Worm (Caenorhabditis elegans): ENCODE data around the gene str-19.

The str-19 gene

ce11 chrV:15776651-15777050 lies 32.4 kb upstream of the str-19 start, which contains the start of gene nhr-283:
TSS of gene nhr-283 (minus strand) at chrV:15776751.
- TF ChIP-seq mab-5 (tag; optimal IDR thresholded peaks at IDR 0.05) (no peak), snpc-4 (tag; optimal IDR thresholded peaks at IDR 0.05) (no peak), nhr-76 (tag; optimal IDR thresholded peaks at IDR 0.05) (no peak), pha-4 (tag; optimal IDR thresholded peaks at IDR 0.05) (no peak), hlh-1 (tag; optimal IDR thresholded peaks at IDR 0.05) (no peak), zip-8 (tag; optimal IDR thresholded peaks at IDR 0.05) (no peak), ztf-11 (tag; optimal IDR thresholded peaks at IDR 0.05) (no peak), sem-2 (GFP tag; optimal IDR thresholded peaks at IDR 0.05) (no peak), nhr-2 (tag; optimal IDR thresholded peaks at IDR 0.05) (no peak), flh-1 (GFP tag; optimal IDR thresholded peaks at IDR 0.05) (no peak), sptf-1 (tag; optimal IDR thresholded peaks at IDR 0.05) (no peak), lsy-2 (tag; optimal IDR thresholded peaks at IDR 0.05) (no peak), blmp-1 (tag; optimal IDR thresholded peaks at IDR 0.05) (no peak), ham-2 (GFP tag; optimal IDR thresholded peaks at IDR 0.05) (no peak), drap-1 (GFP tag; optimal IDR thresholded peaks at IDR 0.05) (no peak), ces-1 (GFP tag; optimal IDR thresholded peaks at IDR 0.05) (no peak), nhr-237 (tag; optimal IDR thresholded peaks at IDR 0.05) (no peak), lin-13 (tag; optimal IDR thresholded peaks at IDR 0.05) (no peak), nhr-28 (tag; optimal IDR thresholded peaks at IDR 0.05) (no peak)

DNA sequence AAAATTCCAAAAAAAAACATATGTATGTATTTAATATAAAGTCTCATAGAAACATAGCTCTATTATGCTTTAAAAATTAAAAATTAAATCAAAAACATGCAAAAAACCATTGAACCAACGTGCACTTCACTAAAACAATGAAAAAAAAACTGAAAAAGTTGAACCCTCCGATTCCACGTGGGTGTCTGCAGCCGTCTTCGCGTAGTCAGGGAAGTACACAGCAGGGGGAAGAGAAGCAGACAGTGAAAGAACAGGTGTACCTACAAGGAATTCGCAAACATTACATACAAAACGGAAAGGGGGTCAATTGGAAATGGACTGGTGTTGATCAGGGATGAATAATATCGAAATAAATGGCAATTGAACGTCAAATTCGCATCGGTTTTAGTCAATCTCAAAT lies 29.7 kb upstream of the str-19 start:
- TF ChIP-seq ztf-11 (tag; optimal IDR thresholded peaks at IDR 0.05): no peak
- no peak for TF ChIP-seq lin-13 (tag; optimal IDR thresholded peaks at IDR 0.05)
- TF ChIP-seq ces-1 (GFP tag; optimal IDR thresholded peaks at IDR 0.05): no peak
- no peak for TF ChIP-seq pha-4 (tag; optimal IDR thresholded peaks at IDR 0.05)
- no peak for TF ChIP-seq mls-2 (tag; optimal IDR thresholded peaks at IDR 0.05)
- TF ChIP-seq nhr-28 (tag; optimal IDR thresholded peaks at IDR 0.05): no peak
- TF ChIP-seq elt-1 (tag; optimal IDR thresholded peaks at IDR 0.05; ENCODE audit: borderline replicate concordance, insufficient read depth): no peak
- no peak for TF ChIP-seq bed-3 (GFP tag; optimal IDR thresholded peaks at IDR 0.05)
- TF ChIP-seq sem-2 (GFP tag; optimal IDR thresholded peaks at IDR 0.05): no peak
- TF ChIP-seq sptf-1 (tag; optimal IDR thresholded peaks at IDR 0.05): no peak
- no peak for TF ChIP-seq hlh-1 (tag; optimal IDR thresholded peaks at IDR 0.05)
- TF ChIP-seq elt-3 (tag; optimal IDR thresholded peaks at IDR 0.05): no peak
- TF ChIP-seq M03D4.4 (tag; optimal IDR thresholded peaks at IDR 0.05): no peak
- TF ChIP-seq unc-120 (tag; optimal IDR thresholded peaks at IDR 0.05; ENCODE audit: poor library complexity, severe bottlenecking): no peak
- TF ChIP-seq ceh-43 (GFP tag; optimal IDR thresholded peaks at IDR 0.05): no peak
- no peak for TF ChIP-seq ceh-39 (tag; optimal IDR thresholded peaks at IDR 0.05)
- no peak for TF ChIP-seq ceh-83 (GFP tag; optimal IDR thresholded peaks at IDR 0.05)
- TF ChIP-seq nhr-2 (tag; optimal IDR thresholded peaks at IDR 0.05): no peak

ce11 chrV:15773141-15773540 lies 28.9 kb upstream of the str-19 start, which contains the start of gene nhr-60:
TSS of gene nhr-60 (minus strand) at chrV:15773241.
- TF ChIP-seq nhr-237 (tag; optimal IDR thresholded peaks at IDR 0.05) (no peak), ceh-43 (GFP tag; optimal IDR thresholded peaks at IDR 0.05) (no peak), nhr-76 (tag; optimal IDR thresholded peaks at IDR 0.05) (no peak), ham-2 (GFP tag; optimal IDR thresholded peaks at IDR 0.05) (no peak), sptf-1 (tag; optimal IDR thresholded peaks at IDR 0.05) (no peak), ces-1 (GFP tag; optimal IDR thresholded peaks at IDR 0.05) (no peak)

DNA sequence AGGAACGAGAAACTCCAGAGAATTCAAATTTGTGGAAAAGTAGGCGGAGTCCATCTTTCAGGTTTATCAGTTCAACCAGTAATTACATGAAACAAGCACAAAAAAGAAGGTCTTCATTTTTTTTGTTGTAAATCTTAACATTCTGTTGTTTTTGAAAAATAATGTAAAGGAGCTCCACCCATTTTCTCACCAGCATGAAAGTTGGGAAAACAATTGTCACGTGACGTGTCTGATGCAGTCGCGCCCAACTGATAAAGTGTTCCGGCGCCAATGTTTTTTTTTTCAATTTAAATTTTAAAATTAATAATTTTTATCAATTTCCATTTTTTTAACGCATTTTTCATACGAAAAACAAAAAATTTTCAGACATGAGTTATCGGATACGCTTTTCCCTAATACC lies 24.8 kb upstream of the str-19 start, which contains the start of gene F57A10.4:
Gene F57A10.4, plus strand, starts transcription at position 367 of the 400 bp plus-strand sequence.
- no peak for TF ChIP-seq mab-5 (tag; optimal IDR thresholded peaks at IDR 0.05)
- TF ChIP-seq elt-1 (tag; optimal IDR thresholded peaks at IDR 0.05; ENCODE audit: borderline replicate concordance, insufficient read depth): no peak
- TF ChIP-seq snpc-4 (tag; optimal IDR thresholded peaks at IDR 0.05): no peak
- no peak for TF ChIP-seq lsy-2 (tag; optimal IDR thresholded peaks at IDR 0.05)
- no peak for TF ChIP-seq ceh-83 (GFP tag; optimal IDR thresholded peaks at IDR 0.05)
- TF ChIP-seq ztf-11 (tag; optimal IDR thresholded peaks at IDR 0.05): no peak
- no peak for TF ChIP-seq flh-1 (GFP tag; optimal IDR thresholded peaks at IDR 0.05)
- no peak for TF ChIP-seq sem-2 (GFP tag; optimal IDR thresholded peaks at IDR 0.05)
- no peak for TF ChIP-seq bed-3 (GFP tag; optimal IDR thresholded peaks at IDR 0.05)

ce11 chrV:15766122-15766594 lies 21.9 kb upstream of the str-19 start, which contains the start of the genes haf-3 and F57A10.2:
TSS of gene haf-3 (minus strand) at chrV:15766172.
TSS of gene F57A10.2 (plus strand) at chrV:15766575.
- peak; percentile 48 for TF ChIP-seq pha-4 (tag; optimal IDR thresholded peaks at IDR 0.05)
- TF ChIP-seq ceh-39 (tag; optimal IDR thresholded peaks at IDR 0.05): peak; percentile 43
- no peak for TF ChIP-seq mls-2 (tag; optimal IDR thresholded peaks at IDR 0.05)
- TF ChIP-seq mab-5 (tag; optimal IDR thresholded peaks at IDR 0.05): peak; percentile 62
- no peak for TF ChIP-seq ceh-83 (GFP tag; optimal IDR thresholded peaks at IDR 0.05)
- TF ChIP-seq ces-1 (GFP tag; optimal IDR thresholded peaks at IDR 0.05): peak; percentile 67
- peak; percentile 23 for TF ChIP-seq hlh-1 (tag; optimal IDR thresholded peaks at IDR 0.05)
- TF ChIP-seq M03D4.4 (tag; optimal IDR thresholded peaks at IDR 0.05): peak; percentile 46
- peak; percentile 91 for TF ChIP-seq mep-1 (tag; optimal IDR thresholded peaks at IDR 0.05)
- no peak for TF ChIP-seq blmp-1 (tag; optimal IDR thresholded peaks at IDR 0.05)
- TF ChIP-seq bed-3 (GFP tag; optimal IDR thresholded peaks at IDR 0.05): no peak
- no peak for TF ChIP-seq unc-120 (tag; optimal IDR thresholded peaks at IDR 0.05; ENCODE audit: poor library complexity, severe bottlenecking)
- TF ChIP-seq lin-13 (tag; optimal IDR thresholded peaks at IDR 0.05): peak; percentile 85
- TF ChIP-seq drap-1 (GFP tag; optimal IDR thresholded peaks at IDR 0.05): peak; percentile 79
- peak; percentile 11 for TF ChIP-seq elt-1 (tag; optimal IDR thresholded peaks at IDR 0.05; ENCODE audit: borderline replicate concordance, insufficient read depth)
- peak; percentile 77 for TF ChIP-seq lsy-2 (tag; optimal IDR thresholded peaks at IDR 0.05)
- peak; percentile 82 for TF ChIP-seq nhr-237 (tag; optimal IDR thresholded peaks at IDR 0.05)
- peak; percentile 74 for TF ChIP-seq sptf-1 (tag; optimal IDR thresholded peaks at IDR 0.05)
- TF ChIP-seq ham-2 (GFP tag; optimal IDR thresholded peaks at IDR 0.05): no peak

Measured in whole organism, mixed stage, embryonic.